Worm (Caenorhabditis elegans) whole organism, early embryonic: ENCODE data around the gene C08F11.1.

Experiments used
- F13C5.2 ChIP-seq: sonication (generic microtip); optimal IDR thresholded peaks from 2 replicates; lab custom pipeline; 2017; ENCODE audit warnings: mild to moderate bottlenecking, missing genetic modification characterization, inconsistent platforms, missing compliant biosample characterization
- aly-1 ChIP-seq: sonication (generic microtip); optimal IDR thresholded peaks from 2 replicates; lab custom pipeline; 2016; ENCODE audit warnings: missing genetic modification characterization, missing compliant biosample characterization
- ama-1 ChIP-seq: fragments of 150-350 bp; optimal IDR thresholded peaks from 2 replicates; lab custom pipeline; 2014
- ceh-13 ChIP-seq: fragments of 200-800 bp; sonication (Bioruptor generic); optimal IDR thresholded peaks from 2 replicates; lab custom pipeline; 2018; ENCODE audit warnings: mild to moderate bottlenecking, missing genetic modification characterization, missing compliant biosample characterization
- ceh-36 ChIP-seq: sonication (generic microtip); optimal IDR thresholded peaks from 2 replicates; lab custom pipeline; 2016; ENCODE audit warnings: missing genetic modification characterization, inconsistent platforms, missing compliant biosample characterization
- ets-7 ChIP-seq: sonication (generic microtip); optimal IDR thresholded peaks from 2 replicates; lab custom pipeline; 2016; ENCODE audit warnings: missing genotype, missing genetic modification characterization, missing compliant biosample characterization
- flt-1 ChIP-seq: fragments of 200-800 bp; sonication (Bioruptor generic); IDR thresholded peaks from 2 replicates; pipeline ENCODE4 v1.3.6; 2022; ENCODE audit warnings: missing genetic modification characterization, missing compliant biosample characterization
- hnd-1 ChIP-seq: sonication (generic microtip); optimal IDR thresholded peaks from 2 replicates; lab custom pipeline; 2016; ENCODE audit warnings: missing genetic modification characterization, missing compliant biosample characterization
- pes-1 ChIP-seq: fragments of 200-800 bp; sonication (Bioruptor generic); IDR thresholded peaks from 2 replicates; pipeline ENCODE4 v1.3.6; 2022; ENCODE audit warnings: missing genetic modification reagents, missing genetic modification characterization, missing compliant biosample characterization
- scrt-1 ChIP-seq: fragments of 200-800 bp; sonication (Bioruptor generic); IDR thresholded peaks from 2 replicates; pipeline ENCODE4 v1.3.6; 2022; ENCODE audit warnings: missing genetic modification characterization, missing compliant biosample characterization
- sea-1 ChIP-seq: fragments of 200-800 bp; sonication (Bioruptor generic); conservative IDR thresholded peaks from 2 replicates; pipeline ENCODE4 v1.3.6; 2022; ENCODE audit warnings: missing genetic modification characterization, missing compliant biosample characterization
- tbx-11 ChIP-seq: fragments of 200-800 bp; sonication (Bioruptor generic); IDR thresholded peaks from 2 replicates; pipeline ENCODE4 v1.3.6; 2022; ENCODE audit warnings: missing genetic modification characterization, missing compliant biosample characterization
- tbx-37 ChIP-seq: fragments of 200-800 bp; sonication (Bioruptor generic); conservative IDR thresholded peaks from 2 replicates; pipeline ENCODE4 v1.3.6; 2022; ENCODE audit warnings: missing genetic modification reagents, missing genetic modification characterization, missing compliant biosample characterization
- tra-4 ChIP-seq: sonication (generic microtip); optimal IDR thresholded peaks from 2 replicates; lab custom pipeline; 2017; ENCODE audit warnings: missing genetic modification characterization, missing compliant biosample characterization

DNA sequence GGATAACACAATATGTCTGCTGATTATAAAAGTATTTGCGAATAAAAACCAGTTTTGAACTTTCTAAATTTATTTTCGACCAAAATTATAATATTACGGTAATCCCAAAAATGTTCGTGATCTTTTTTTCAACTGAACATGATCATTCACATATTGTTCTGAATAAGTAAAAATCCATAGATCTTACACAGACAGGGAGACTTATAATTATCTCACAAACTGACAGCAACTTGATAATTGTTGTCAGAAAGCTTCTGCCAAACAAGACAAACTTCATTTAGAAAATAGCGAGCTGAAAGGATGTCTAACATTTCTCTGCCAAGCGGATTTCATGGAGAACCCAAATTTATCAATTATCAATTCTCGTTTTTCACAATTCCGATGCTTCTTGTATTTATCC, 2.8 kb downstream of the C08F11.1 start, which contains the start of gene sru-21:
- TF ChIP-seq flt-1 (no peak), ama-1 (lab: Kevin White, UChicago) (no peak), hnd-1 (tag; lab: Kevin White, UChicago) (no peak), sea-1 (no peak), tbx-37 (no peak), tra-4 (tag; lab: Kevin White, UChicago) (no peak), scrt-1 (GFP tag; lab: Robert Waterston, UW) (no peak), ets-7 (tag; lab: Kevin White, UChicago) (no peak), pes-1 (no peak), F13C5.2 (tag; lab: Kevin White, UChicago) (no peak), aly-1 (tag; lab: Kevin White, UChicago) (no peak), ceh-36 (no peak), tbx-11 (GFP tag; lab: Robert Waterston, UW) (no peak), ceh-13 (GFP tag; lab: Kevin White, UChicago) (no peak)
